Fruit fly (Drosophila melanogaster): ENCODE results near the gene Ets21C.
A peak's percentile ranks its signal among the peaks of the same experiment; 100 is the strongest.

Ets21C gene

DNA sequence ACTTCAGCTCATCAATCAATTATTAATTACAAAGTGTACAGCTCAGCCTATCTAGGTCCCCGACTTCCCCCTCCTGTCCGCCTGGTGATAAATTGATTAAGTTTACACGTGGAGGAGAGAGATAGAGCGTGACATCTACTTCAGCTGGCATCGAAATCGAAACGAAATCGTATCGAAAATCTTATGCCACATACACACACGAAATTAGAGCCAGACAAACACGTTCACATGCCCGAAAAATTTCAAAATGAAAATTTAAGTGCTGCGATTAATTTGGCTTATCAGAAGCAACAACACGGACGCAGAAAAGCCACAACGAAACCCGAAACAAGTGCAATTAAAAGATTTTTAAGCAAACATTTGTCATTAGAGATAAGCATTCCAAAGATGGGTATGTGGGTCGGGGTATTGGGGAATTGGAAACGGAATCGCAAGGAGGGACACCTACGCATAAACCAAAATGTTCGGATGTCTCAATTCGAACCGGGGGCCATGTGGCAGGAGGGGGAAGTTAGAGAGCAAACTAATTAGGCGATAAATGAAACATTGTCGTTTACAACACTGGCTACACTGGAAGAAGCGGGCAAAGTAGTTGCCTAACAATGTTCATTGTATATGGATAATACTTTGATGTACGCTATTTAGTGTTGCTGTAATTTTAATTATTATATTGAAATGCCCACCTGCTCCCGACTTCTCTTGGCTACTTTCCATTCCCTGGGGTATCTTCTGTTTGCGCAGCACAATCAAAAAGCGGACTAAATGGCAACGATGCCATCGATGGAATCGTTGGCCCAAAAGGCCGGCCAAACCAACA, 54.9 kb downstream of the Ets21C start:
- 0 out of 2 replicates have a peak, but pooled peaks have one; percentile 10 for TF ChIP-seq MBD-R2 (GFP tag; IDR thresholded peaks at IDR 0.05)
- TF ChIP-seq H15 (GFP tag; IDR thresholded peaks at IDR 0.05), result no peak
- TF ChIP-seq Ets65A (GFP tag), result peak; percentile 71
- TF ChIP-seq twi (tag; optimal IDR thresholded peaks at IDR 0.05), result no peak
- TF ChIP-seq CG15073 (GFP tag; optimal IDR thresholded peaks at IDR 0.05), result no peak
- TF ChIP-seq CG13624 (GFP tag; optimal IDR thresholded peaks at IDR 0.05), result no peak
- TF ChIP-seq D19B (GFP tag; optimal IDR thresholded peaks at IDR 0.05), result no peak
- no peak for TF ChIP-seq kah (GFP tag; optimal IDR thresholded peaks at IDR 0.05)
- no peak for TF ChIP-seq scrt (GFP tag; optimal IDR thresholded peaks at IDR 0.05)
- TF ChIP-seq Gug (GFP tag; IDR thresholded peaks at IDR 0.05), result no peak
- peak in 1 of 2 experiments; percentile 19 for TF ChIP-seq chif (GFP tag; optimal IDR thresholded peaks at IDR 0.05)
- no peak for TF ChIP-seq Rfx (GFP tag; IDR thresholded peaks at IDR 0.05)
- 0 out of 2 replicates have a peak, but pooled peaks have one; percentile 29 for TF ChIP-seq CG3847 (GFP tag; IDR thresholded peaks at IDR 0.05)
- no peak for TF ChIP-seq CG11247 (GFP tag; IDR thresholded peaks at IDR 0.05)
- no peak for TF ChIP-seq ci (GFP tag; IDR thresholded peaks at IDR 0.05)
- TF ChIP-seq Dip2 (GFP tag; IDR thresholded peaks at IDR 0.05), result no peak
- no peak for TF ChIP-seq CG4360 (GFP tag; IDR thresholded peaks at IDR 0.05)
- TF ChIP-seq CG4424 (GFP tag; optimal IDR thresholded peaks at IDR 0.05), result no peak
- no peak for TF ChIP-seq CG32772 (GFP tag; IDR thresholded peaks at IDR 0.05)
- TF ChIP-seq CG30403 (GFP tag; optimal IDR thresholded peaks at IDR 0.05), result peak; percentile 11
- TF ChIP-seq CG7372 (GFP tag; IDR thresholded peaks at IDR 0.05), result no peak
- TF ChIP-seq Dll (GFP tag; IDR thresholded peaks at IDR 0.05; ENCODE audit: partially characterized antibody), result no peak
- peak; percentile 1 for TF ChIP-seq bcd (GFP tag; optimal IDR thresholded peaks at IDR 0.05)
- TF ChIP-seq ftz-f1 (GFP tag; optimal IDR thresholded peaks at IDR 0.05), result no peak
- TF ChIP-seq gem (tag; optimal IDR thresholded peaks at IDR 0.05), result peak; percentile 13
- TF ChIP-seq CG14965 (GFP tag; optimal IDR thresholded peaks at IDR 0.05; ENCODE audit: borderline replicate concordance), result no peak
- no peak for TF ChIP-seq NC2β (GFP tag; optimal IDR thresholded peaks at IDR 0.05)
- TF ChIP-seq Nf-YB (GFP tag; optimal IDR thresholded peaks at IDR 0.05), result no peak
- no peak for TF ChIP-seq CG2875 (GFP tag; optimal IDR thresholded peaks at IDR 0.05)
- TF ChIP-seq CoRest (tag; optimal IDR thresholded peaks at IDR 0.05), result peak; percentile 9
- TF ChIP-seq chinmo (GFP tag; IDR thresholded peaks at IDR 0.05; ENCODE audit: partially characterized antibody), result 0 out of 4 replicates have a peak, but pooled peaks have one; percentile 42
- TF ChIP-seq caup (GFP tag; optimal IDR thresholded peaks at IDR 0.05; ENCODE audit: severe bottlenecking), result peak; percentile 2
- no peak for TF ChIP-seq Hand (GFP tag; optimal IDR thresholded peaks at IDR 0.05)
- TF ChIP-seq HLH3B (GFP tag; IDR thresholded peaks at IDR 0.05), result no peak
- TF ChIP-seq CG6175 (GFP tag; IDR thresholded peaks at IDR 0.05), result no peak
- TF ChIP-seq sug (tag; optimal IDR thresholded peaks at IDR 0.05), result peak; percentile 31
- TF ChIP-seq crol (GFP tag; IDR thresholded peaks at IDR 0.05), result 0 out of 2 replicates have a peak, but pooled peaks have one; percentile 22
- peak; percentile 31 for TF ChIP-seq zf30C (GFP tag; optimal IDR thresholded peaks at IDR 0.05)
- 0 out of 2 replicates have a peak, but pooled peaks have one; percentile 36 for TF ChIP-seq CG6689 (GFP tag; IDR thresholded peaks at IDR 0.05)
- peak; percentile 23 for TF ChIP-seq lab (GFP tag; optimal IDR thresholded peaks at IDR 0.05)
- TF ChIP-seq exex (tag; optimal IDR thresholded peaks at IDR 0.05), result peak; percentile 96
- no peak for TF ChIP-seq pb (GFP tag; optimal IDR thresholded peaks at IDR 0.05)
- TF ChIP-seq dpn (GFP tag; optimal IDR thresholded peaks at IDR 0.05), result peak in 1 of 2 experiments; percentile 9
- TF ChIP-seq slbo (GFP tag; IDR thresholded peaks at IDR 0.05), result peak; percentile 37
- peak; percentile 48 for TF ChIP-seq sd (tag; optimal IDR thresholded peaks at IDR 0.05)
- peak; percentile 5 for TF ChIP-seq Sox102F (GFP tag; optimal IDR thresholded peaks at IDR 0.05)
- TF ChIP-seq ac (GFP tag; optimal IDR thresholded peaks at IDR 0.05), result no peak
- no peak for TF ChIP-seq CG1529 (GFP tag; optimal IDR thresholded peaks at IDR 0.05)
- TF ChIP-seq jumu (GFP tag; optimal IDR thresholded peaks at IDR 0.05), result no peak

Measured in whole organism, embryonic.